Fruit fly (Drosophila melanogaster) whole organism, prepupa: ENCODE measurements around the gene Sgs5.
A peak's percentile ranks its signal among the peaks of the same experiment; 100 is the strongest.

Experiments
- Blimp-1 ChIP-seq: fragments of 200-800 bp; sonication (Bioruptor generic); optimal IDR thresholded peaks from 3 replicates; lab custom pipeline; 2017; ENCODE audit warnings: missing biosample characterization, missing genetic modification characterization, mild to moderate bottlenecking, moderate library complexity, missing genetic modification reagents
- CG10631 ChIP-seq: fragments of 200-800 bp; sonication (Bioruptor generic); optimal IDR thresholded peaks from 2 replicates; lab custom pipeline; 2016; ENCODE audit warnings: missing biosample characterization, missing genetic modification characterization
- CG10669 ChIP-seq: fragments of 200-800 bp; sonication (Bioruptor generic); optimal IDR thresholded peaks from 3 replicates; lab custom pipeline; 2018; ENCODE audit warnings: missing biosample characterization, mild to moderate bottlenecking, missing genetic modification characterization, moderate library complexity
- CG11294 ChIP-seq: fragments of 200-800 bp; sonication (Bioruptor generic); IDR thresholded peaks from 2 replicates; pipeline ENCODE4 v1.3.6; 2022; ENCODE audit warnings: missing biosample characterization, missing genetic modification characterization
- CG11762 ChIP-seq: fragments of 200-800 bp; sonication (Bioruptor generic); optimal IDR thresholded peaks from 3 replicates; lab custom pipeline; 2016; ENCODE audit warnings: missing biosample characterization, missing genetic modification characterization; ENCODE audit not compliant: insufficient read depth
- CG15336 ChIP-seq: fragments of 200-800 bp; sonication (Bioruptor generic); IDR thresholded peaks from 2 replicates; pipeline ENCODE4 v1.3.6; 2022; ENCODE audit warnings: missing biosample characterization, missing genetic modification characterization
- CG31627 ChIP-seq: fragments of 200-800 bp; sonication (Bioruptor generic); optimal IDR thresholded peaks from 3 replicates; lab custom pipeline; 2016; ENCODE audit warnings: missing biosample characterization, missing genetic modification characterization
- CG32006 ChIP-seq: fragments of 200-800 bp; sonication (Bioruptor generic); optimal IDR thresholded peaks from 3 replicates; lab custom pipeline; 2017; ENCODE audit warnings: missing biosample characterization, mild to moderate bottlenecking, missing genetic modification characterization
- CG34406 ChIP-seq: fragments of 200-800 bp; sonication (Bioruptor generic); optimal IDR thresholded peaks from 3 replicates; lab custom pipeline; 2016; ENCODE audit warnings: missing biosample characterization, missing genetic modification characterization
- CG3919 ChIP-seq: fragments of 200-800 bp; sonication (Bioruptor generic); optimal IDR thresholded peaks from 3 replicates; lab custom pipeline; 2016; ENCODE audit warnings: missing biosample characterization, missing genetic modification characterization
- CG6163 ChIP-seq: fragments of 200-800 bp; sonication (Bioruptor generic); IDR thresholded peaks from 3 replicates; pipeline ENCODE4 v1.3.6; 2022; ENCODE audit warnings: missing biosample characterization, missing genetic modification characterization
- CG6808 ChIP-seq: fragments of 200-800 bp; sonication (Bioruptor generic); optimal IDR thresholded peaks from 3 replicates; lab custom pipeline; 2017; ENCODE audit warnings: missing biosample characterization, missing genetic modification characterization, mild to moderate bottlenecking, moderate library complexity, missing genetic modification reagents
- CG6854 ChIP-seq: fragments of 200-800 bp; sonication (Bioruptor generic); optimal IDR thresholded peaks from 2 replicates; lab custom pipeline; 2017; ENCODE audit warnings: missing biosample characterization, mild to moderate bottlenecking, missing genetic modification characterization
- CG8319 ChIP-seq: fragments of 200-800 bp; sonication (Bioruptor generic); optimal IDR thresholded peaks from 3 replicates; lab custom pipeline; 2016; ENCODE audit warnings: missing biosample characterization, missing genetic modification characterization
- CG8632 ChIP-seq: fragments of 200-800 bp; sonication (Bioruptor generic); optimal IDR thresholded peaks from 3 replicates; lab custom pipeline; 2016; ENCODE audit warnings: missing biosample characterization, missing genetic modification characterization
- Eip78C ChIP-seq: fragments of 200-800 bp; sonication (Bioruptor generic); peaks from one replicate; lab custom pipeline; 2016; ENCODE audit warnings: missing biosample characterization, missing genetic modification characterization
- Ets21C ChIP-seq: fragments of 200-800 bp; sonication (Bioruptor generic); optimal IDR thresholded peaks from 3 replicates; lab custom pipeline; 2016; ENCODE audit warnings: missing biosample characterization, missing genetic modification characterization
- Gug ChIP-seq: fragments of 200-800 bp; sonication (Bioruptor generic); IDR thresholded peaks from 2 replicates; pipeline ENCODE4 v1.3.6; 2022; ENCODE audit warnings: missing biosample characterization, missing genetic modification characterization
- Hr38 ChIP-seq: sonication (Bioruptor generic); optimal IDR thresholded peaks from 2 replicates; lab custom pipeline; 2016; ENCODE audit warnings: missing biosample characterization, missing genetic modification characterization
- Hr39 ChIP-seq: fragments of 200-800 bp; sonication (Bioruptor generic); optimal IDR thresholded peaks from 2 replicates; lab custom pipeline; 2016; ENCODE audit warnings: missing biosample characterization, missing genetic modification characterization
- Hr4 ChIP-seq: fragments of 200-800 bp; sonication (Bioruptor generic); optimal IDR thresholded peaks from 3 replicates; lab custom pipeline; 2016; ENCODE audit warnings: missing biosample characterization, missing genetic modification characterization
- Lpt ChIP-seq: fragments of 200-800 bp; sonication (Bioruptor generic); optimal IDR thresholded peaks from 3 replicates; lab custom pipeline; 2016; ENCODE audit warnings: missing biosample characterization, missing genetic modification characterization
- Met ChIP-seq: fragments of 200-800 bp; sonication (Bioruptor generic); optimal IDR thresholded peaks from 3 replicates; lab custom pipeline; 2016; ENCODE audit warnings: missing biosample characterization, missing genetic modification characterization
- OdsH ChIP-seq: fragments of 200-800 bp; sonication (Bioruptor generic); optimal IDR thresholded peaks from 3 replicates; lab custom pipeline; 2016; ENCODE audit warnings: missing biosample characterization, missing genetic modification characterization
- Smox ChIP-seq: fragments of 200-800 bp; sonication (Bioruptor generic); optimal IDR thresholded peaks from 3 replicates; lab custom pipeline; 2016; ENCODE audit warnings: missing biosample characterization, missing genetic modification characterization
- Sox102F ChIP-seq: fragments of 200-800 bp; sonication (Bioruptor generic); optimal IDR thresholded peaks from 2 replicates; lab custom pipeline; 2016; ENCODE audit warnings: missing biosample characterization, mild to moderate bottlenecking, missing genetic modification characterization
- Sox14 ChIP-seq: fragments of 200-800 bp; sonication (Bioruptor generic); optimal IDR thresholded peaks from 3 replicates; lab custom pipeline; 2016; ENCODE audit warnings: missing biosample characterization, missing genetic modification characterization
- Sox15 ChIP-seq: fragments of 200-800 bp; sonication (Bioruptor generic); optimal IDR thresholded peaks from 3 replicates; lab custom pipeline; 2016; ENCODE audit warnings: missing biosample characterization, missing genetic modification characterization
- achi ChIP-seq: fragments of 200-800 bp; sonication (Bioruptor generic); optimal IDR thresholded peaks from 3 replicates; lab custom pipeline; 2016; ENCODE audit warnings: missing biosample characterization, missing genetic modification characterization
- cyc ChIP-seq: fragments of 200-800 bp; sonication (Bioruptor generic); optimal IDR thresholded peaks from 3 replicates; lab custom pipeline; 2016; ENCODE audit warnings: missing biosample characterization, missing genetic modification characterization
- dac ChIP-seq: fragments of 200-800 bp; sonication (Bioruptor generic); optimal IDR thresholded peaks from 2 replicates; lab custom pipeline; 2017; ENCODE audit warnings: missing biosample characterization, mild to moderate bottlenecking, missing genetic modification characterization
- dsx ChIP-seq: fragments of 200-800 bp; optimal IDR thresholded peaks from 3 replicates; lab custom pipeline; 2019; ENCODE audit warnings: missing biosample characterization, mild to moderate bottlenecking, missing genetic modification characterization, moderate library complexity; ENCODE audit not compliant: poor library complexity, severe bottlenecking
- eg ChIP-seq: fragments of 200-800 bp; sonication (Bioruptor generic); IDR thresholded peaks from 3 replicates; pipeline ENCODE4 v1.3.6; 2022; ENCODE audit warnings: missing biosample characterization, missing genetic modification characterization
- fd85E ChIP-seq: fragments of 200-800 bp; sonication (Bioruptor generic); optimal IDR thresholded peaks from 3 replicates; lab custom pipeline; 2016; ENCODE audit warnings: missing biosample characterization, missing genetic modification characterization
- lz ChIP-seq: fragments of 200-800 bp; sonication (Bioruptor generic); optimal IDR thresholded peaks from 3 replicates; lab custom pipeline; 2016; ENCODE audit warnings: missing biosample characterization, missing genetic modification characterization
- ss ChIP-seq, 2 experiments: fragments of 200-800 bp; sonication (Bioruptor generic); optimal IDR thresholded peaks; 2 replicates in 1 of 2; 3 replicates in 1 of 2; lab custom pipeline; 2017 to 2018; ENCODE audit warnings: mild to moderate bottlenecking in 2 of 2, missing biosample characterization in 2 of 2, missing genetic modification characterization in 2 of 2, moderate library complexity in 1 of 2
- vri ChIP-seq: fragments of 200-800 bp; sonication (Bioruptor generic); optimal IDR thresholded peaks from 3 replicates; lab custom pipeline; 2016; ENCODE audit warnings: missing biosample characterization, mild to moderate bottlenecking, missing genetic modification characterization

The Sgs5 gene

dm6 chr3R:17595084-17595483 is at the start of gene Sgs5:
TSS of gene Sgs5 (plus strand) at chr3R:17595362.
- TF ChIP-seq fd85E (GFP tag; lab: Kevin White, UChicago) (no peak), Gug (GFP tag; lab: Robert Waterston, UW) (no peak), vri (GFP tag; lab: Kevin White, UChicago) (peak; percentile 21)

DNA sequence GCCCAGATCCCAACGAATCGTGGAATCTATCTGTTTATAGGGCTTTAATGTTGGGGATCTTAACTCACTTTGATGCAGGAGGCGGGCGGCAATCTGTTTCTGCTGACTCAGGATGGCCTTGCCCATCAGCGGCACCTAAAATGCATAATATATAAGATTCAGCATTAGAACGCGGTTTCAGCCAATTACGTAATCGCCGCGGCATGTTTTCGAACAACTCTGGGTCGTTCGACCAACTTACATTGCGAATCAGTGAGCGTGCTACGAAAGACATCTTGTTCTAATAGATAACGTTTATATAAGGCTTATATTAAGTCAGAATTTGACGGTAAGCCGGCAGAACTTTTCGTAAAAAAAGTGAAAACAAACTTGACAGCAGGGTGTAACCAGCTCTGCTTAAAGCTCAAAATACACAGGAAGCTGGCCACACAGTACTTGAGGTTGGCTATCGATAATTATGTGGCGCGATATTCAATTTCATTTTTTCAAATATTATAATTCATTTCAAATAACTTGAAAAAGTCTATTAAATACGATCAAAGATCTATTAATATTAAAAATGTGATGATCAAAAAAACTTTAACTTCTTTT is 49.0 kb upstream of the Sgs5 start, which contains the start of gene Prx3:
TSS of gene Prx3 (minus strand) at position 417 of the 591 bp plus-strand sequence.
- no peak for TF ChIP-seq fd85E (GFP tag; lab: Kevin White, UChicago)
- TF ChIP-seq CG6808 (GFP tag; lab: Kevin White, UChicago), result no peak
- TF ChIP-seq Hr39 (GFP tag; lab: Kevin White, UChicago), result no peak
- no peak for TF ChIP-seq OdsH (GFP tag; lab: Kevin White, UChicago)
- TF ChIP-seq CG8319 (GFP tag; lab: Kevin White, UChicago), result no peak
- TF ChIP-seq vri (GFP tag; lab: Kevin White, UChicago), result peak; percentile 90
- TF ChIP-seq achi (GFP tag; lab: Kevin White, UChicago), result peak; percentile 62
- TF ChIP-seq CG11294 (GFP tag; lab: Robert Waterston, UW), result no peak
- peak; percentile 93 for TF ChIP-seq Blimp-1
- no peak for TF ChIP-seq Smox (GFP tag; lab: Kevin White, UChicago)

DNA sequence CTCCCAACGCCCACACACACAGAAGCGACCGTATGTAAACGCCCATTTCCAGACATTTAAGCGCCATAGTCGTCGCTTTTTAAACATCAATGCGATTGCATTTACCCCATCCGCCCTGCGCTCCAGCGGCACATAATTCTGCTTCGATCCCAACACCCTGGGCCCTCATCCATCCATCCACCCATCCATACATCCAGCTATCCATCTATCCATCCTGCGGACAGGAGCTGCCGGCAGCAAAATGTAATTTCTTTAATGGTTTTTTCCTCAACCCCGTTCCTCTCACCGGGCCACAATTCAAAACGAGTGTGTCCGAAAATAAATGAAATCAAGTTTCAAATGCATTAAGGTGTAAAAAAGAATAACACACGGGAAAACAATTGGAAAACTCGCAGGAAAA is 45.2 kb upstream of the Sgs5 start:
- TF ChIP-seq Sox102F, result no peak
- TF ChIP-seq CG11762 (GFP tag; lab: Kevin White, UChicago), result no peak
- TF ChIP-seq, all 60 proteins: peak for 0

dm6 chr3R:17550827-17551468 is 44.2 kb upstream of the Sgs5 start:
- TF ChIP-seq Sox102F (peak; percentile 5), CG31627 (GFP tag; lab: Kevin White, UChicago) (peak; percentile 0), lz (GFP tag; lab: Kevin White, UChicago) (no peak)

dm6 chr3R:17557487-17557886 is 37.7 kb upstream of the Sgs5 start:
- TF ChIP-seq CG6854 (GFP tag; lab: Kevin White, UChicago) (no peak), Blimp-1 (peak; percentile 48), Hr4 (GFP tag; lab: Kevin White, UChicago) (no peak), eg (0 out of 3 replicates have a peak, but pooled peaks have one; percentile 10), CG8632 (GFP tag; lab: Kevin White, UChicago) (no peak)

- TF ChIP-seq CG10631 (GFP tag; lab: Kevin White, UChicago), result no peak
Observed at dm6 chr3R:17558630-17559029, 36.5 kb upstream of the Sgs5 start, which contains the start of gene Hmx. TSS of gene Hmx (plus strand) at chr3R:17558930.

dm6 chr3R:17561175-17561574 is 34.0 kb upstream of the Sgs5 start:
- no peak for TF ChIP-seq Hr4 (GFP tag; lab: Kevin White, UChicago)
- no peak for TF ChIP-seq CG6163
- no peak for TF ChIP-seq Smox (GFP tag; lab: Kevin White, UChicago)
- no peak for TF ChIP-seq Blimp-1
- no peak for TF ChIP-seq Lpt
- TF ChIP-seq Sox15, result no peak
- TF ChIP-seq Gug (GFP tag; lab: Robert Waterston, UW), result no peak
- no peak for TF ChIP-seq lz (GFP tag; lab: Kevin White, UChicago)
- TF ChIP-seq CG34406 (GFP tag; lab: Kevin White, UChicago), result no peak
- no peak for TF ChIP-seq Sox14 (GFP tag; lab: Kevin White, UChicago)
- TF ChIP-seq CG3919 (GFP tag; lab: Kevin White, UChicago), result peak; percentile 20
- TF ChIP-seq ss (GFP tag; optimal IDR thresholded peaks at IDR 0.05; lab: Kevin White, UChicago), result no peak
- TF ChIP-seq CG32006 (GFP tag; lab: Kevin White, UChicago), result no peak
- no peak for TF ChIP-seq CG31627 (GFP tag; lab: Kevin White, UChicago)
- TF ChIP-seq Ets21C (GFP tag; lab: Kevin White, UChicago), result no peak
- TF ChIP-seq Hr38 (GFP tag; lab: Kevin White, UChicago), result no peak
- no peak for TF ChIP-seq achi (GFP tag; lab: Kevin White, UChicago)
- peak; percentile 53 for TF ChIP-seq Eip78C (GFP tag; lab: Kevin White, UChicago)
- TF ChIP-seq Met (GFP tag; lab: Kevin White, UChicago), result peak; percentile 36
- TF ChIP-seq dac (GFP tag; lab: Kevin White, UChicago), result no peak
- TF ChIP-seq CG10669 (GFP tag; lab: Kevin White, UChicago), result no peak
- no peak for TF ChIP-seq CG6808 (GFP tag; lab: Kevin White, UChicago)
- TF ChIP-seq CG15336, result no peak
- TF ChIP-seq dsx (GFP tag; lab: Kevin White, UChicago), result no peak
- no peak for TF ChIP-seq cyc
